Worm (Caenorhabditis elegans) whole organism, L4/young adult: ENCODE data around the gene F37B12.3.
A peak's percentile ranks its signal among the peaks of the same experiment; 100 is the strongest.

ENCODE experiments used
- W03F9.2 ChIP-seq: fragments of 150-350 bp; optimal IDR thresholded peaks from 2 replicates; lab custom pipeline; 2014; ENCODE audit warnings: missing biosample characterization, missing genetic modification characterization
- him-1 ChIP-seq: sonication (generic microtip); optimal IDR thresholded peaks from 2 replicates; lab custom pipeline; 2016; ENCODE audit warnings: missing genotype, missing genetic modification reagents, missing genetic modification characterization, missing compliant biosample characterization

DNA sequence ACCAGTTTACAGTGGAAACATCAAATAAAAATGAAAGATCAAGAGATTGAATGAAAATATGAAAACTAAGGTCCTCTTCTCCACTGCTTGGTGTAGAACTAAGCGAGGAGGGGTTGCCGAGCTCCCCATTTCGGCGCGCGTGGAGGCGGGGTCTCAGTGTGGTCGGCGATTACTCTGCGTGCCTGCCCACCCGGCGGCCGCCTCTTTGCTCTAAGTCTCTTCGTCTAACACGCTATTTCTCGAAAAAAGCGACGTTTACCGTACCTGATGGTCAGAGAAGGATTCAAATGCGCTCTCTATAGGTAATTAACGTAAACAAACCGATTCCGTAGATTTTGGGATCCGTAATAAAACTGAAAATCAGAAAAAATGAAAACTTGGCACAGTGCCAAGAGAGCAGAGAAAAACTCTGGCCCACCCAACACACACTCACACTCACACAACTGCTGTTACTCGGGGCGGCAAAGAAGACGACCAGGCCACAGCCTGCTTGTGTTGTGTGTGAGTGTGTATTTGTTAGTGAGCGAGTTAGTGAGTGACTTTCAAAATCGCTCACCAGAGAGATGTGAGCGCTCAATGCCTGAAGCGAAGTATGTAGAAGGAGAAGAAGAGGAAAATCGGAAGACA lies 20.5 kb upstream of the F37B12.3 start:
- TF ChIP-seq him-1 (tag; lab: Kevin White, UChicago) = peak; percentile 31
- no peak for TF ChIP-seq W03F9.2 (tag; lab: Kevin White, UChicago)
